Fruit fly (Drosophila melanogaster) whole organism: ENCODE measurements around the gene mRpL45.

Experiments
- CG8478 ChIP-seq: fragments of >200 bp; optimal IDR thresholded peaks from 2 replicates; lab custom pipeline; 2018; ENCODE audit warnings: inconsistent platforms
- Dll ChIP-seq: fragments of >200 bp; optimal IDR thresholded peaks from 2 replicates; lab custom pipeline; 2017
- EcR ChIP-seq, 2 experiments: fragments of >200 bp; optimal IDR thresholded peaks; 2 replicates each; lab custom pipeline; 2017; ENCODE audit warnings: missing biosample characterization in 2 of 2, missing genetic modification characterization in 2 of 2, missing genetic modification reagents in 2 of 2
- pan ChIP-seq: fragments of >200 bp; optimal IDR thresholded peaks from 2 replicates; lab custom pipeline; 2017
- psq ChIP-seq: fragments of >200 bp; optimal IDR thresholded peaks from 2 replicates; lab custom pipeline; 2017
- usp ChIP-seq: fragments of >200 bp; optimal IDR thresholded peaks from 2 replicates; lab custom pipeline; 2017; ENCODE audit warnings: missing biosample characterization, missing genetic modification characterization, mixed read lengths

The mRpL45 gene

DNA sequence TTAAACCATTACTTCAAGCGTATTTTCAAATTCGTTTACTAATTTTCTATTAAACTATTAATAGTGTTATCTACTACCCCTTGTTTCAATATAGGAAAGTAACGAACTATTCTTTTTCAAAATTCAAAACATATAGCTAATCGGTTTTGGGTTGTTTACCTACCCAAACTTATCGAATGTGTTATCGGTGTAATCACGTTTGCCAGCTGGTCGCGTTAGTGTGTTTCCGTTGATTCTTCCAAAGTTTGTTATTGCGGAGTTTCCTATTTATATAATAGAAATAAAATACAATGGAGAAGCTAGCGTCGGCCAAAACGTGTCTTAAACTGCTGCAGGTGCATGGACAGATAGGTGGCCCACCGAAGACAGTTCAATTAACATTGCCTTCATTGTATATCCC lies at the start of gene mRpL45:
Gene mRpL45 (plus strand): TSS at position 213 of the 400 bp plus-strand sequence.
- no peak for TF ChIP-seq pan (lab: Kevin White, UChicago)
- TF ChIP-seq Dll (lab: Kevin White, UChicago), result no peak
- no peak for TF ChIP-seq EcR (GFP tag; optimal IDR thresholded peaks at IDR 0.05; lab: Kevin White, UChicago)
- no peak for TF ChIP-seq CG8478 (lab: Kevin White, UChicago)
- no peak for TF ChIP-seq psq (lab: Kevin White, UChicago)
- TF ChIP-seq usp (GFP tag; lab: Kevin White, UChicago), result no peak

DNA sequence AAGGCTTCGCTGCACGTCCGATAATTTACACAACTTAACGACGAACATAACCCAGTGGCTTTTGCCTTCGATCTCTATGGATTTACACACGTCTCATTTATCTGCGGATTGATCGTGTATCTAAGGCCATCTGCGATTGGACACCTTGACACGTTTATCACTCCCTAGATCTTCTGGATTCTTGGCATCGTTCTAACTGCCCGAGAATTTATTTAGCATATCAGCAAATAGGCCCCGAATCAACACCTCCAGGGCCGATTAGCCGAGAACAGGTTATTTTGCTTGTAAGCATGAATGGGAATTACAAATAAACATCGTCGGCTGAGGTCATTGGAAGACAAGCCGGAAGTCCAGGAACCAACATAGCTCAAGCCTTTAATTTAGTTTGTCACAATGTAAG lies 49.8 kb upstream of the mRpL45 start:
- TF ChIP-seq psq (lab: Kevin White, UChicago) (no peak), Dll (lab: Kevin White, UChicago) (no peak), pan (lab: Kevin White, UChicago) (no peak), EcR (GFP tag; optimal IDR thresholded peaks at IDR 0.05; lab: Kevin White, UChicago) (no peak), usp (GFP tag; lab: Kevin White, UChicago) (no peak), CG8478 (lab: Kevin White, UChicago) (no peak)

DNA sequence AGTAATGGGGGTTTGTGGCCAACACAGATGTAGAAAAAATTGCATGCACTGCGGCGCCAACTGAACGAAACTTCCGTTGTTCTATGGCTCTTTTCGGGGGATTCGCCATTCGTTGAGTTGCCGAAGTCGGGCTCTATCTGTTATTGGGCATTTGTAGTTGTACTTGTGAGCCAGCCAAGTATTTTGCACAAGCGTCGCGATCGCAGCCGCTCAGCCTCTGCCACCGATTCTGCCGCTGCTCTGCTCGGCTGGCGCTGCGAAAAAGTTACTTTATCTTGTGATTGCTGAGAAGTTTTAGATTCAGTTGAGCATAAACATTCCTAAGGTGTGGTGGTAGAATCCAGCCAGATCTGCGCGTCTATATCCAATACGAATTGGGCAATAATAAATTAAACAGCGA lies 48.4 kb upstream of the mRpL45 start, which contains the start of gene CG33110:
Gene CG33110 (plus strand): TSS at position 301 of the 400 bp plus-strand sequence.
- no peak for TF ChIP-seq usp (GFP tag; lab: Kevin White, UChicago)
- no peak for TF ChIP-seq CG8478 (lab: Kevin White, UChicago)
- TF ChIP-seq psq (lab: Kevin White, UChicago), result no peak
- no peak for TF ChIP-seq pan (lab: Kevin White, UChicago)
- no peak for TF ChIP-seq Dll (lab: Kevin White, UChicago)
- no peak for TF ChIP-seq EcR (GFP tag; optimal IDR thresholded peaks at IDR 0.05; lab: Kevin White, UChicago)

DNA sequence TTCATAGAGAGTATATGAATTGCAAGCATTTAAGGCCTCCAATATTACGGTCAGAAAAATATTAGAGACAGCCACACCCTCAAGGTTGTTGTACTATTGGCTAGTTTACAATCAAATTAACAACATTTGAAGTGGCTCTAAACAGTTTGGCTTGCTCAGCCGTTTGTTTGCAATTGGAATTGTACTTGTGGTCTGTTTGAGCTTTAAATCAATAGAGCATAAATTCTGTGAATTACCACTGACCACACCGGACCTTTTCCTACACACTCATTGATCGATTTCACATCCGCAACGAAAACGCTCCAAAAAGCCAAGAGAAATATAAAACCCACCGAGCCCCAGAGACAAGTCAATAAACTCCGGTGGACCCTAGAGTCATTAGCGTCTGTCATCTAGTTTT lies 44.7 kb upstream of the mRpL45 start:
- TF ChIP-seq psq (lab: Kevin White, UChicago), result no peak

DNA sequence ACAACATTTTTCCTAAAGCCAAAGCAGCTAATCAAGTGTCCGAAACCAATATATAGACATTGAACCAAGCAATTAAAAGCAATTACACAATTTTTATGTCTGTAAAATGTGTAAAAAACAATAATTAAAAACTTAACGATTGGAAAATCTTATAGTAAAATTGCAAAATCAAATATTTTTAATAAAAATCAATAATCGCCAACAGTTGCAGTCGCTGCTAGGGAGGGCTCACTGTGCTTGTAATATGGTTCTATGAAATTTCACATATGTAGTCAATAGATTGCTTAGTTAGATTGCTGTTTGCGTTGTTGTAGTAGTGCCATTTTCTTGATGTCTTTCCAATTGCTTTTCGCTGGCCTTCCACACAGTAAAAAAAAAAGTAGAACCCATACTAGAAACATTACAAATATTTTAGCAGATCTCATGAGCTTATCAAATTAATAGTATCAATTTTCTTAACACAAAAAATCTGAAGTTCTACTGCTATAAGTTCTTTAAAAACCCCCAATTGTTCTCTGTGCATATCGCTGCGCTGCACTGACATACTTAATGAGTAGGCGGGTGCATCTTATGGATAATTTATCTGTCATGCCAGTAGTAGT lies 42.1 kb upstream of the mRpL45 start:
- no peak for TF ChIP-seq Dll (lab: Kevin White, UChicago)
- TF ChIP-seq psq (lab: Kevin White, UChicago), result no peak
- no peak for TF ChIP-seq usp (GFP tag; lab: Kevin White, UChicago)
- TF ChIP-seq CG8478 (lab: Kevin White, UChicago), result no peak
- no peak for TF ChIP-seq pan (lab: Kevin White, UChicago)
- no peak for TF ChIP-seq EcR (GFP tag; optimal IDR thresholded peaks at IDR 0.05; lab: Kevin White, UChicago)

DNA sequence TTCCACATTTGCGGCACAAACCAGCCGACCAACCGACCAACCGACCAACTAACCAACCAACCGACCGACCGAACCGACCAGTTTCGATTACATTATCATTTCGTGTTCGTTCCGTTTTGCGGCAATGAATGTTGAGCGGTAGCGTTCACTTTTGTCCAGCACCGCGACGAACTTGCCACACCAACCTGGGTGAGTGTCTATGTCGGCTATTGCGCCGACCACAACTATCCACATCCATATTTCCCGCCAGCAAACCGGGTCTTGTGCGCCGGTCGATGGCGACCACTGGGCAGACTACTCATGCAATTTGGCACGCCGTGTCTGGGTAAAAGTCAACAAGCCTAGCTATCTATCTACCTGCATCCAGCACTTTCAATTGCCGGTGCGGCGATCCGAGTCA lies 41.3 kb upstream of the mRpL45 start:
- TF ChIP-seq CG8478 (lab: Kevin White, UChicago) (no peak), usp (GFP tag; lab: Kevin White, UChicago) (no peak), Dll (lab: Kevin White, UChicago) (no peak), pan (lab: Kevin White, UChicago) (no peak), psq (lab: Kevin White, UChicago) (no peak), EcR (GFP tag; optimal IDR thresholded peaks at IDR 0.05; lab: Kevin White, UChicago) (no peak)

DNA sequence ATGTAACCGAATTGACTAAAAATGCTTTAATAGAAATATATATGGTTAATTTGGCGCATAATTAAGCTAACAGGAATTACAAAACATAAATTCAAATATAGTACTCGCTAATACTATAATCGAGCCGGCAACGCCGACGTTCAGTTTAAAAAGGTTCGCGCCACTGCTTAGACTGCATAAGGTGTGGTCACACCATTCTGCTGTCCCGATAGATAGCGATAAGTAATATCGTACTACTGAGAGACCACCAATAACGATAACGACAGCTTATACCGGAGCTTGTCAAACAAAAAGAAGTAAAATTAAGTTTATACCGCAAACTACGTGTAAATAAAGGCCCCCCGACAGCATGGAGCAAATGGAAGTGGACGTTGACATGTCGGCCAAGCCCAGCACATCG lies 37.7 kb upstream of the mRpL45 start, which contains the start of gene CSN6:
Gene CSN6 (plus strand): TSS at position 228 of the 400 bp plus-strand sequence.
- TF ChIP-seq EcR (GFP tag; optimal IDR thresholded peaks at IDR 0.05; lab: Kevin White, UChicago), result no peak
- TF ChIP-seq usp (GFP tag; lab: Kevin White, UChicago), result no peak
- no peak for TF ChIP-seq CG8478 (lab: Kevin White, UChicago)
- TF ChIP-seq Dll (lab: Kevin White, UChicago), result no peak

DNA sequence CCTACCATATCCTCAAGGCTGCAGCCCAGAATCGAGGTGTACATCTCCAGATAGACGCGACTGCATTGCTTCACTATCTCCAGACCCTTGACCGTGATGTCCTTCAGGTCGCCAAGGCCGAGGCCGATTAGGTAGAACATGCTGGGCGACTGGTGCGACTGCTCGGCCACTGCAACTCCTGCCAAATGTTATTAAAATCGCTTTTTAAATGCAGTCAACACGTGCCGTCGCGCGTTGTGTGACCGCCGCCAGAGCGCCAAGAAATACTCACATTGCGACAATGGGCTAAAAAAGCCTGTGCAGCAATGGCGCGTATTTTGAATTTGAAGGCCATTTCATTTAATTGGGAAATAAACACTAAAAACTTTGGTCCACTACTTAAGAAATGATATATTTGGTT lies 35.3 kb upstream of the mRpL45 start, which contains the start of gene Dph5:
Gene Dph5 (minus strand): TSS at position 245 of the 400 bp plus-strand sequence.
- TF ChIP-seq usp (GFP tag; lab: Kevin White, UChicago) (no peak), pan (lab: Kevin White, UChicago) (no peak), Dll (lab: Kevin White, UChicago) (no peak), psq (lab: Kevin White, UChicago) (no peak), EcR (GFP tag; optimal IDR thresholded peaks at IDR 0.05; lab: Kevin White, UChicago) (no peak), CG8478 (lab: Kevin White, UChicago) (no peak)

DNA sequence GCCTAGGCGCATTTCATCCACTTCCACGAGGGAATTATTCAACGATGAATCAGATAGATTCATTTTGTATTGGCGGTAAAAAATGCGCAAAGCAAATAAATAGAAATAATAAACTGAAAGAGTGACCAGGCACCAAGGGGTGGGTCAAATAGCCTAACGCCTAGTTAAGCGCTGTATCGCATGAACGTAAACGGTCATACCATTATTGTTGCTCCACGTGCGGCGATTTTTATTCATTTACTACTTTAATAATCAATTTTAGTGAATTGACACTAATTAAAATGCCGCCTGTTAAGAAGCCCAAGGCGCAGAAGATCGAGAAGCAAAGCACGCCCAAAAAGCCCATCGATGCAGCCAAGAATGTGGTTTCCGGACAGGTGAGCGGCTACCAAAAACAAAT lies 33.7 kb upstream of the mRpL45 start, which contains the start of the genes CG33107 and CG6937:
Gene CG33107 (minus strand): TSS at position 137 of the 400 bp plus-strand sequence.
Gene CG6937 (plus strand): TSS at position 192 of the 400 bp plus-strand sequence.
- TF ChIP-seq pan (lab: Kevin White, UChicago) (no peak), CG8478 (lab: Kevin White, UChicago) (no peak), usp (GFP tag; lab: Kevin White, UChicago) (no peak), psq (lab: Kevin White, UChicago) (no peak), EcR (GFP tag; optimal IDR thresholded peaks at IDR 0.05; lab: Kevin White, UChicago) (no peak), Dll (lab: Kevin White, UChicago) (no peak)

DNA sequence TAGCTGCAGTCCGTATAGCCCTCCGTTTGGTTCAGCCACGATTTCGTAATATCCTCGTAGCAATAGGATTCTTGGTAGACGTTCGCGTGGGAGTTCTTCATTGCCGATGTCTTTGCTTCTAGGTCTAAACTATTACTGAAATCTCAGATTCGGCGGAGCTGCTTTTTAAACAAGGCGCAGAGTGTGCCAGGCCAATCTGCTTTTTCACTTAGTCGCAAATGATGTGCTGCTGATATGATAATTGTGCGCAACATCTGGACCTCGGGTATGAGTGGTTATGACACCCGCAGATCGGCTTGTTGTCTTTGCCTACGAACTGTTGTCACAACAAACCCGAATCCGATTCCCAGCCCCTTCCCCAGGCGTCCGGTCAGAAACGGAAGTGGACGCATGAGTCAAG lies 31.8 kb upstream of the mRpL45 start, which contains the start of gene btn:
Gene btn (minus strand): TSS at position 101 of the 400 bp plus-strand sequence.
- TF ChIP-seq EcR (GFP tag; optimal IDR thresholded peaks at IDR 0.05; lab: Kevin White, UChicago) (no peak), usp (GFP tag; lab: Kevin White, UChicago) (no peak), psq (lab: Kevin White, UChicago) (no peak), CG8478 (lab: Kevin White, UChicago) (no peak), Dll (lab: Kevin White, UChicago) (no peak), pan (lab: Kevin White, UChicago) (no peak)

DNA sequence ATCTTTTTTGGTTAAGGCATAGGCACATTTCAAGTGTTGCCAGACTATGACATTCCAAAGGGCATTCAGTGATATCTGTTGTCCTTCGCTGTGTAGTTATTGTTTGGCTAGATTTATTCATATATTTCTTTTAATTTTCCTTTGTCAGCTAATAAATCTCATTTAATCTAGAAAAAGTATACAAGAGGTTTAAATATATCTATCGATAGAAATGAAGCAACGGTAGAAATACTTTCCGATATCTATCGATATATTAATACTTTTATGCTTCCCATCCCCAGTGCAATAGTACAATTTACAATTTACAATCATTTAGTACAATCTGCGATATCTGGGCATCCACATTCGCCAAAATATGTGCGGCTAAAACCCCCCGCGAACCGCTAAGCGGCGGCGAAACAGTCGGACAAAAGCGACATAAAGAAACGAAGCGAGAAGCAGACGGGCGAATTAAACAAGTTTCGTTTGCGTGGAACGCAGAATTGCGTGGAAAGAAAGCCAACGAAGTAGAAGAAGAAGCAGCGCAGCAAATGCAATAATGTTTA lies 30.8 kb upstream of the mRpL45 start, which contains the start of gene Efa6:
Gene Efa6 (plus strand): TSS at position 337 of the 545 bp plus-strand sequence.
- no peak for TF ChIP-seq CG8478 (lab: Kevin White, UChicago)
- TF ChIP-seq psq (lab: Kevin White, UChicago), result no peak
- TF ChIP-seq pan (lab: Kevin White, UChicago), result no peak
- no peak for TF ChIP-seq usp (GFP tag; lab: Kevin White, UChicago)
